Fruit fly (Drosophila melanogaster) whole organism, embryonic: ENCODE results near the gene InR.
A peak's percentile ranks its signal among the peaks of the same experiment; 100 is the strongest.

Source experiments
- Atf-2 ChIP-seq: fragments of 200-800 bp; sonication (Bioruptor generic); optimal IDR thresholded peaks from 2 replicates; lab custom pipeline; 2016; ENCODE audit warnings: missing biosample characterization, missing genetic modification characterization
- CG11398 ChIP-seq: fragments of 200-800 bp; sonication (Bioruptor generic); optimal IDR thresholded peaks from 2 replicates; lab custom pipeline; 2016; ENCODE audit warnings: missing biosample characterization, missing genetic modification characterization
- CG13894 ChIP-seq: fragments of 200-800 bp; sonication (Bioruptor generic); optimal IDR thresholded peaks from 3 replicates; lab custom pipeline; 2018; ENCODE audit warnings: missing biosample characterization, mild to moderate bottlenecking, missing genetic modification characterization, moderate library complexity
- CG15479 ChIP-seq: fragments of 200-800 bp; sonication (Bioruptor generic); optimal IDR thresholded peaks from 3 replicates; lab custom pipeline; 2019; ENCODE audit warnings: missing biosample characterization, mild to moderate bottlenecking, missing genetic modification characterization, moderate library complexity
- CG1602 ChIP-seq: fragments of 200-800 bp; sonication (Bioruptor generic); optimal IDR thresholded peaks from 3 replicates; lab custom pipeline; 2016; ENCODE audit warnings: missing biosample characterization, missing genetic modification characterization
- CG17385 ChIP-seq: fragments of 200-800 bp; sonication (Bioruptor generic); optimal IDR thresholded peaks from 3 replicates; lab custom pipeline; 2018; ENCODE audit warnings: missing biosample characterization, mild to moderate bottlenecking, missing genetic modification characterization
- CG17612 ChIP-seq: fragments of 200-800 bp; sonication (Bioruptor generic); IDR thresholded peaks from 2 replicates; pipeline ENCODE4 v1.3.6; 2022; ENCODE audit warnings: missing biosample characterization, missing genetic modification characterization
- CG17912 ChIP-seq: fragments of 200-800 bp; sonication (Bioruptor generic); optimal IDR thresholded peaks from 2 replicates; lab custom pipeline; 2018; ENCODE audit warnings: missing biosample characterization, mild to moderate bottlenecking, missing genetic modification characterization
- CG18619 ChIP-seq: fragments of 200-800 bp; sonication (Bioruptor generic); optimal IDR thresholded peaks from 3 replicates; lab custom pipeline; 2017; ENCODE audit warnings: missing biosample characterization, mild to moderate bottlenecking, missing genetic modification characterization
- CG2678 ChIP-seq: fragments of 200-800 bp; sonication (Bioruptor generic); optimal IDR thresholded peaks from 3 replicates; lab custom pipeline; 2019; ENCODE audit warnings: missing biosample characterization, mild to moderate bottlenecking, missing genetic modification characterization, moderate library complexity
- CG2712 ChIP-seq: fragments of 200-800 bp; optimal IDR thresholded peaks from 3 replicates; lab custom pipeline; 2019; ENCODE audit warnings: missing biosample characterization, mild to moderate bottlenecking, missing genetic modification characterization, moderate library complexity
- CG31441 ChIP-seq: fragments of 200-800 bp; sonication (Bioruptor generic); IDR thresholded peaks from 2 replicates; pipeline ENCODE4 v1.3.6; 2022; ENCODE audit warnings: missing biosample characterization, missing genetic modification characterization
- CG6254 ChIP-seq: fragments of 200-800 bp; sonication (Bioruptor generic); optimal IDR thresholded peaks from 3 replicates; lab custom pipeline; 2017; ENCODE audit warnings: mild to moderate bottlenecking, missing biosample characterization, missing genetic modification reagents, missing genetic modification characterization
- CG6272 ChIP-seq: fragments of 200-800 bp; sonication (Bioruptor generic); IDR thresholded peaks from 2 replicates; pipeline ENCODE4 v1.3.6; 2022; ENCODE audit warnings: missing biosample characterization, missing genetic modification characterization
- CG6813 ChIP-seq: fragments of 200-800 bp; sonication (Bioruptor generic); optimal IDR thresholded peaks from 2 replicates; lab custom pipeline; 2017; ENCODE audit warnings: missing biosample characterization, missing genetic modification characterization, mild to moderate bottlenecking, moderate library complexity, missing genetic modification reagents
- CG7786 ChIP-seq: fragments of 200-800 bp; sonication (Bioruptor generic); optimal IDR thresholded peaks from 2 replicates; lab custom pipeline; 2016; ENCODE audit warnings: missing biosample characterization, missing genetic modification characterization
- CG7928 ChIP-seq: fragments of 200-800 bp; sonication (Bioruptor generic); optimal IDR thresholded peaks from 2 replicates; lab custom pipeline; 2017; ENCODE audit warnings: missing biosample characterization, mild to moderate bottlenecking, missing genetic modification characterization
- CHES-1-like ChIP-seq: fragments of 200-800 bp; sonication (Bioruptor generic); optimal IDR thresholded peaks from 2 replicates; lab custom pipeline; 2016; ENCODE audit warnings: missing biosample characterization, missing genetic modification characterization
- Chrac-16 ChIP-seq: fragments of 200-800 bp; sonication (Bioruptor generic); optimal IDR thresholded peaks from 3 replicates; lab custom pipeline; 2016; ENCODE audit warnings: missing biosample characterization, missing genetic modification characterization
- D19B ChIP-seq: fragments of 200-800 bp; sonication (Bioruptor generic); optimal IDR thresholded peaks from 2 replicates; lab custom pipeline; 2017; ENCODE audit warnings: missing biosample characterization, mild to moderate bottlenecking, missing genetic modification characterization
- Dip3 ChIP-seq: fragments of 200-800 bp; sonication (Bioruptor generic); optimal IDR thresholded peaks from 3 replicates; lab custom pipeline; 2016; ENCODE audit warnings: missing biosample characterization, missing genetic modification characterization
- E2f2 ChIP-seq: fragments of 200-800 bp; sonication (Bioruptor generic); IDR thresholded peaks from 2 replicates; pipeline ENCODE4 v1.3.6; 2022; ENCODE audit warnings: missing biosample characterization, missing genetic modification characterization
- Elba2 ChIP-seq: fragments of 200-800 bp; sonication (Bioruptor generic); optimal IDR thresholded peaks from 3 replicates; lab custom pipeline; 2016; ENCODE audit warnings: missing biosample characterization, missing genetic modification characterization
- MBD-R2 ChIP-seq: fragments of 200-800 bp; sonication (Bioruptor generic); IDR thresholded peaks from 2 replicates; pipeline ENCODE4 v1.3.6; 2022; ENCODE audit warnings: missing biosample characterization, missing genetic modification characterization
- Mes4 ChIP-seq: fragments of 200-800 bp; sonication (Bioruptor generic); optimal IDR thresholded peaks from 2 replicates; lab custom pipeline; 2016; ENCODE audit warnings: missing biosample characterization, missing genetic modification characterization
- Neu2 ChIP-seq: fragments of 200-800 bp; sonication (Bioruptor generic); optimal IDR thresholded peaks from 3 replicates; lab custom pipeline; 2016; ENCODE audit warnings: missing biosample characterization, missing genetic modification characterization, borderline replicate concordance
- Nf-YB ChIP-seq: fragments of 200-800 bp; sonication (Bioruptor generic); optimal IDR thresholded peaks from 3 replicates; lab custom pipeline; 2019; ENCODE audit warnings: missing biosample characterization, mild to moderate bottlenecking, missing genetic modification characterization, moderate library complexity
- Oaz ChIP-seq: fragments of 200-800 bp; sonication (Bioruptor generic); IDR thresholded peaks from 2 replicates; pipeline ENCODE4 v1.3.6; 2022; ENCODE audit warnings: missing biosample characterization, missing genetic modification characterization
- Ravus ChIP-seq: fragments of 200-800 bp; sonication (Bioruptor generic); IDR thresholded peaks from 2 replicates; pipeline ENCODE4 v1.3.6; 2022; ENCODE audit warnings: missing biosample characterization, missing genetic modification characterization
- Sox102F ChIP-seq: fragments of 200-800 bp; sonication (Bioruptor generic); optimal IDR thresholded peaks from 2 replicates; lab custom pipeline; 2018; ENCODE audit warnings: missing biosample characterization, mild to moderate bottlenecking, missing genetic modification characterization, moderate library complexity
- Xrp1 ChIP-seq: fragments of 200-800 bp; sonication (Bioruptor generic); IDR thresholded peaks from 2 replicates; pipeline ENCODE4 v1.3.6; 2022; ENCODE audit warnings: missing biosample characterization, missing genetic modification characterization
- ash1 ChIP-seq: fragments of 200-800 bp; sonication (Bioruptor generic); optimal IDR thresholded peaks from 2 replicates; lab custom pipeline; 2018; ENCODE audit warnings: missing biosample characterization, mild to moderate bottlenecking, missing genetic modification characterization
- ato ChIP-seq: fragments of 200-800 bp; sonication (Bioruptor generic); IDR thresholded peaks from 2 replicates; pipeline ENCODE4 v1.3.6; 2022; ENCODE audit warnings: missing biosample characterization, missing genetic modification characterization; ENCODE audit not compliant: partially characterized antibody
- ci ChIP-seq: fragments of 200-800 bp; sonication (Bioruptor generic); IDR thresholded peaks from 3 replicates; pipeline ENCODE4 v1.3.6; 2022; ENCODE audit warnings: missing biosample characterization, missing genetic modification characterization
- corto ChIP-seq: fragments of 200-800 bp; sonication (Bioruptor generic); optimal IDR thresholded peaks from 2 replicates; lab custom pipeline; 2016; ENCODE audit warnings: missing biosample characterization, mild to moderate bottlenecking, missing genetic modification characterization, moderate library complexity
- danr ChIP-seq: fragments of 200-800 bp; sonication (Bioruptor generic); IDR thresholded peaks from 2 replicates; pipeline ENCODE4 v1.3.6; 2022; ENCODE audit warnings: missing biosample characterization, missing genetic modification characterization
- insv ChIP-seq, 2 experiments: fragments of 200-800 bp; sonication (Bioruptor generic); optimal IDR thresholded peaks; 3 replicates each; lab custom pipeline; 2016 to 2018; ENCODE audit warnings: missing biosample characterization in 2 of 2, missing genetic modification characterization in 2 of 2
- jumu ChIP-seq: fragments of 200-800 bp; sonication (Bioruptor generic); optimal IDR thresholded peaks from 3 replicates; lab custom pipeline; 2016; ENCODE audit warnings: missing biosample characterization, missing genetic modification characterization
- ken ChIP-seq: fragments of 200-800 bp; sonication (Bioruptor generic); IDR thresholded peaks from 3 replicates; pipeline ENCODE4 v1.3.6; 2022; ENCODE audit warnings: missing biosample characterization, missing genetic modification characterization
- klu ChIP-seq: fragments of 200-800 bp; sonication (Bioruptor generic); IDR thresholded peaks from 2 replicates; pipeline ENCODE4 v1.3.6; 2022; ENCODE audit warnings: missing biosample characterization, missing genetic modification characterization
- maf-S ChIP-seq: fragments of 200-800 bp; sonication (Bioruptor generic); optimal IDR thresholded peaks from 2 replicates; lab custom pipeline; 2016; ENCODE audit warnings: missing biosample characterization, missing genetic modification characterization
- odd ChIP-seq: fragments of 200-800 bp; sonication (Bioruptor generic); optimal IDR thresholded peaks from 2 replicates; lab custom pipeline; 2017; ENCODE audit warnings: missing biosample characterization, mild to moderate bottlenecking, missing genetic modification characterization
- org-1 ChIP-seq: fragments of 200-800 bp; sonication (Bioruptor generic); optimal IDR thresholded peaks from 2 replicates; lab custom pipeline; 2017; ENCODE audit warnings: missing biosample characterization, missing genetic modification characterization
- peb ChIP-seq: fragments of 200-800 bp; sonication (Bioruptor generic); IDR thresholded peaks from 2 replicates; pipeline ENCODE4 v1.3.6; 2022; ENCODE audit warnings: missing biosample characterization, missing genetic modification characterization
- phol ChIP-seq: fragments of 200-800 bp; sonication (Bioruptor generic); optimal IDR thresholded peaks from 3 replicates; lab custom pipeline; 2018; ENCODE audit warnings: missing biosample characterization, mild to moderate bottlenecking, missing genetic modification characterization, moderate library complexity
- sisA ChIP-seq: fragments of 200-800 bp; sonication (Bioruptor generic); IDR thresholded peaks from 2 replicates; pipeline ENCODE4 v1.3.6; 2022; ENCODE audit warnings: missing biosample characterization, missing genetic modification characterization
- so ChIP-seq: fragments of 200-800 bp; sonication (Bioruptor generic); IDR thresholded peaks from 3 replicates; pipeline ENCODE4 v1.3.6; 2022; ENCODE audit warnings: missing biosample characterization, missing genetic modification characterization
- twi ChIP-seq: fragments of 200-800 bp; optimal IDR thresholded peaks from 2 replicates; lab custom pipeline; 2019; ENCODE audit warnings: missing biosample characterization, mild to moderate bottlenecking, missing genetic modification characterization, moderate library complexity
- wek ChIP-seq: fragments of 200-800 bp; sonication (Bioruptor generic); optimal IDR thresholded peaks from 3 replicates; lab custom pipeline; 2018; ENCODE audit warnings: missing biosample characterization, mild to moderate bottlenecking, missing genetic modification characterization, moderate library complexity
- zfh1 ChIP-seq: fragments of 200-800 bp; sonication (Bioruptor generic); IDR thresholded peaks from 3 replicates; pipeline ENCODE4 v1.3.6; 2022; ENCODE audit warnings: missing biosample characterization, missing genetic modification characterization

Gene InR

dm6 chr3R:21581365-21582123, 37.6 kb downstream of the InR start (continued):
- TF ChIP-seq ken, result peak; percentile 47; the same call in 1 of the 3 replicates
- TF ChIP-seq peb, result no peak
- TF ChIP-seq zfh1 (GFP tag; lab: Robert Waterston, UW), result no peak
- TF ChIP-seq E2f2 (GFP tag; lab: Robert Waterston, UW), result 0 out of 2 replicates have a peak, but pooled peaks have one; percentile 6
- TF ChIP-seq ci, result no peak
- TF ChIP-seq CG7786 (GFP tag; lab: Kevin White, UChicago), result no peak
- TF ChIP-seq CG1602 (GFP tag; lab: Kevin White, UChicago), result no peak
- TF ChIP-seq Elba2 (GFP tag; lab: Kevin White, UChicago), result no peak
- TF ChIP-seq Atf-2, result no peak
- no peak for TF ChIP-seq CG17612 (GFP tag; lab: Robert Waterston, UW)
- TF ChIP-seq CG6254, result peak; percentile 92
- no peak for TF ChIP-seq sisA (GFP tag; lab: Robert Waterston, UW)
- TF ChIP-seq Chrac-16 (GFP tag; lab: Kevin White, UChicago), result no peak
- no peak for TF ChIP-seq MBD-R2
- no peak for TF ChIP-seq Neu2 (GFP tag; lab: Kevin White, UChicago)
- no peak for TF ChIP-seq ato
- TF ChIP-seq CG17912 (GFP tag; lab: Kevin White, UChicago), result no peak
- TF ChIP-seq CG18619 (GFP tag; lab: Kevin White, UChicago), result no peak

dm6 chr3R:21580091-21580490, 39.0 kb downstream of the InR start:
- TF ChIP-seq D19B (no peak), CG2712 (no peak), CG2678 (tag; lab: Kevin White, UChicago) (no peak), CG17385 (no peak), CG6813 (GFP tag; lab: Kevin White, UChicago) (no peak), org-1 (GFP tag; lab: Kevin White, UChicago) (no peak), danr (GFP tag; lab: Robert Waterston, UW) (no peak), CHES-1-like (GFP tag; lab: Kevin White, UChicago) (peak; percentile 33), so (GFP tag; lab: Robert Waterston, UW) (peak; percentile 57; the same call in 1 of the 3 replicates), MBD-R2 (peak; percentile 77), odd (no peak), Mes4 (GFP tag; lab: Kevin White, UChicago) (no peak), CG11398 (GFP tag; lab: Kevin White, UChicago) (no peak), ash1 (GFP tag; lab: Kevin White, UChicago) (peak; percentile 86), wek (GFP tag; lab: Kevin White, UChicago) (no peak), twi (tag; lab: Kevin White, UChicago) (peak; percentile 47), insv (GFP tag; optimal IDR thresholded peaks at IDR 0.05; lab: Kevin White, UChicago) (no peak), CG31441 (GFP tag; lab: Robert Waterston, UW) (no peak), Xrp1 (GFP tag; lab: Robert Waterston, UW) (peak; percentile 14; the same call in 1 of the 2 replicates), klu (GFP tag; lab: Robert Waterston, UW) (no peak), ken (no peak), phol (tag; lab: Kevin White, UChicago) (peak; percentile 22), maf-S (GFP tag; lab: Kevin White, UChicago) (no peak), Dip3 (GFP tag; lab: Kevin White, UChicago) (peak; percentile 11), CG15479 (GFP tag; lab: Kevin White, UChicago) (no peak), jumu (GFP tag; lab: Kevin White, UChicago) (peak; percentile 32), CG6272 (GFP tag; lab: Robert Waterston, UW) (no peak; the same call in 1 of the 2 replicates), CG18619 (GFP tag; lab: Kevin White, UChicago) (no peak), CG13894 (no peak), Sox102F (GFP tag; lab: Kevin White, UChicago) (no peak), corto (no peak), Ravus (GFP tag; lab: Robert Waterston, UW) (no peak), CG7928 (GFP tag; lab: Kevin White, UChicago) (no peak), Nf-YB (peak; percentile 29), Oaz (GFP tag; lab: Robert Waterston, UW) (no peak)
